Fruit fly (Drosophila melanogaster): ENCODE data around the gene Atg18b.

Gene Atg18b

dm6 chr2L:21220396-21220795 is at the start of gene Atg18b:
Gene Atg18b, minus strand, starts transcription at chr2L:21220572.
- no peak for TF ChIP-seq CG17801 (GFP tag; optimal IDR thresholded peaks at IDR 0.05; ENCODE audit: partially characterized antibody)

- TF ChIP-seq CG17801 (GFP tag; optimal IDR thresholded peaks at IDR 0.05; ENCODE audit: partially characterized antibody) = no peak
These were observed 47.8 kb upstream of the Atg18b start for dm6 chr2L:21268140-21268539.

DNA sequence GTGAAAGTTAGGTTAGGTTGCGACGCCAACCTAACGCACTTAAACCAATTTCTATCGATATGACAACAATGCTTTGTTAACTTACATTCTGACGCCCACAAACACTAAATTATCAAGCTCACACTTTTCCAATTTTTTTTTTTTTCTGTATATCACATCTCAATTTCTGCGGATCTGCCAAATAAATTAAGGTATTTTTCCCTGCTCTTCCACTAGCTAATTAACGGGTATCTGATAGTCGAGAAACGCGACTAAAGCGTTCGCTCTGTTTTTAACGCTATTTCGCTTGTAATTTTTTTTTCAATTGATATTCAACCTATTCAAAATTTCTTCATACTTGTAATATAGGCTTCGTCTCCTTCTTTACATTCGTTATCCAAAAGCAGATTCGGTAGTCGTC is 45.9 kb upstream of the Atg18b start:
- TF ChIP-seq CG17801 (GFP tag; optimal IDR thresholded peaks at IDR 0.05; ENCODE audit: partially characterized antibody) = no peak

- TF ChIP-seq CG17801 (GFP tag; optimal IDR thresholded peaks at IDR 0.05; ENCODE audit: partially characterized antibody) = peak; percentile 29
These were observed 43.2 kb upstream of the Atg18b start for dm6 chr2L:21263470-21264146.

dm6 chr2L:21262832-21263231 is 42.5 kb upstream of the Atg18b start, which contains the start of gene CG8671:
Gene CG8671, plus strand, starts transcription at chr2L:21262956.
- TF ChIP-seq CG17801 (GFP tag; optimal IDR thresholded peaks at IDR 0.05; ENCODE audit: partially characterized antibody) = no peak

- TF ChIP-seq CG17801 (GFP tag; optimal IDR thresholded peaks at IDR 0.05; ENCODE audit: partially characterized antibody) = no peak
These were observed 40.5 kb upstream of the Atg18b start for dm6 chr2L:21260869-21261268.

dm6 chr2L:21259008-21259407 is 38.6 kb upstream of the Atg18b start:
- no peak for TF ChIP-seq CG17801 (GFP tag; optimal IDR thresholded peaks at IDR 0.05; ENCODE audit: partially characterized antibody)

DNA sequence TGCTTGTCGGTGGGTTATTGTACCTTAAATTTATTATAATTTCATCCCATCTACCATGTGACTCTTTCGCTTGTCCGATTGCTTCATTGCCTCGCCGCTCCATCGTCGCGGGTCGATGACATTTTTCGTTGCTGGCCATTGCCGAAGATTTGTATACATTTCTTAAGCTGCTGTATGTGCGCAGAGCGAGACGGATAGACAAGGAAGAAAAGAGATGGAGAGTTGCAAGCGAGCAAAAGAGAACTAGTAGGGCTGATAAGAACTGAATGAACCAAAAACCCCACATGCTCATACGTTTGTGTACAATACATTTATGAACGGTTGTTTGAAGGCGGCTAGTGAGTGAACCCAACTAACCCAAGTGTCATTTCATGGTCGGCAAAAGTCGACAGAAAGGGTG is 31.4 kb upstream of the Atg18b start:
- TF ChIP-seq CG17801 (GFP tag; optimal IDR thresholded peaks at IDR 0.05; ENCODE audit: partially characterized antibody) = no peak

DNA sequence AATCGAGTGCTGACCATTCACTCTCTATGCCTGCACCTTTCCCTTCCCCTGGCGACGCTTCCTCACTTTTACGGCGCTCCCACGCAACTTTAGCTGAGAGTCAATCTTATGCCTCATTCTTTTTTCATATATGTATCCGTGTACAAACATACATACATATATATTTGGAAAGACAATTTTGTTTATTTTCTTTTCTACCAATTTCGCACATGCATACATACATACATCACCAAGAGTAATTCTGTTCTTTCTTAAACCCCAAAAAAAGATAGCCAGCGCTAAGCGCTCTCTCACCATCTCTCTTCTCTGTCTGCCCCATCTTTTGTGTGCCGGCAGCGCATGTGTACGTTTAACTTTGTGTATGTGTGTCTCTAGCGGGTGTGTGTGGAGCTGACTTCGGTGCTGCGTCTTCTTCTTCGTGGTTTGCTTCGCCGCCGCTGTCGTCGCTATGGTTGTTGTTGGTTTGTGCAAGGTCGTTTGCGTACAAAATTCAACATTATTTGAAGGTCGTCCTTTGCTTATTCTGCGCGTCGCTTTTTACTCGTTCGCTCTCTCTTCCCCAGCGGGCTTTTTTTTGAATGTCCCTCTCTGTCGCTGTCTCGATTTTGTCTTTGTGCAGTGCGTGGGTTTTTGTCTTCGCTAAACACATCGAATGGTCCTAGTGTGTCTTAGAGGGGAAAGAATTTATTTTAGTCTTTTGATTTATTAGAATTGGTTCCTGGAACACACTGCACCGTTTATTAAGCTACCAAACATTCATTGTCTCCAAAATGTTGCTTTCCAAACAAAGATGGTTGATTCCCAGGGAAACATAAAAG is 30.4 kb upstream of the Atg18b start:
- TF ChIP-seq CG17801 (GFP tag; optimal IDR thresholded peaks at IDR 0.05; ENCODE audit: partially characterized antibody) = peak; percentile 32

DNA sequence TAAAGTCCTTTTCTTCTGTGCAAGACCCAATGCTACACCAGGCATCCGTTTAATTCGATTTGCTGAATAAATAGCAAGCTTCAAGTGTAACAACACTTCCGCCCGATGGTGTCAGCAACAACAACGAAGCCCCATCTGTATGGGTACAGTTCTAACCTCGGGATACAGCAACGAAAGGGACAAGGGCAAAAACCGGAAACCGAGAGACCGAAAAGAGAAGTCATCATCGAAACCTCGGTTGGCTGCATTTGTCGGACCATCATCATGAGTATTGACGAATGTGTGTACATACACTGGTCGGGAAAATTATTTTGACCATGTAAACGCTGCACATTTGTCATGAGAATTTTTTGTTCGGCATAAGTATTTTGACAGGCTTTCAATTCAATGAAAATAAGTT is 28.5 kb upstream of the Atg18b start:
- TF ChIP-seq CG17801 (GFP tag; optimal IDR thresholded peaks at IDR 0.05; ENCODE audit: partially characterized antibody) = no peak

dm6 chr2L:21247967-21248366 is 27.6 kb upstream of the Atg18b start:
- no peak for TF ChIP-seq CG17801 (GFP tag; optimal IDR thresholded peaks at IDR 0.05; ENCODE audit: partially characterized antibody)

DNA sequence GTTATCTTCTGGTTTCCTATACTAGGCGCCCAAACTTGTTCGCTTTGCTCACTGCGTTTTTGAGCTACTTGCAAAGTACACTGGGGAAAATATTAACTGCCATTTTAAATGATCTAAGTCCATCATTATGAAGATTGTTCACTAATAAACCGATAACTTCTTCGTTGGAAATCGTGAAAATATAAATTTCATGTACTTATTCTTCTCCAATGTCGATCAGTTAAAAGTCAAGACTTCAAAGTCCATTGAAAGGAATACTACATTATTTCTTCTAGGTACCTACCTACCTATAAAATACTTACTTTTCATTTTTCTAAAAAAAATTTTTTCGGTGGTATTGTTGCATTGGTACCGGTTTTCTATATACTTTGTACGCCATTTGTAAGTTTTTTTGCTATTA is 26.3 kb upstream of the Atg18b start:
- TF ChIP-seq CG17801 (GFP tag; optimal IDR thresholded peaks at IDR 0.05; ENCODE audit: partially characterized antibody) = no peak

DNA sequence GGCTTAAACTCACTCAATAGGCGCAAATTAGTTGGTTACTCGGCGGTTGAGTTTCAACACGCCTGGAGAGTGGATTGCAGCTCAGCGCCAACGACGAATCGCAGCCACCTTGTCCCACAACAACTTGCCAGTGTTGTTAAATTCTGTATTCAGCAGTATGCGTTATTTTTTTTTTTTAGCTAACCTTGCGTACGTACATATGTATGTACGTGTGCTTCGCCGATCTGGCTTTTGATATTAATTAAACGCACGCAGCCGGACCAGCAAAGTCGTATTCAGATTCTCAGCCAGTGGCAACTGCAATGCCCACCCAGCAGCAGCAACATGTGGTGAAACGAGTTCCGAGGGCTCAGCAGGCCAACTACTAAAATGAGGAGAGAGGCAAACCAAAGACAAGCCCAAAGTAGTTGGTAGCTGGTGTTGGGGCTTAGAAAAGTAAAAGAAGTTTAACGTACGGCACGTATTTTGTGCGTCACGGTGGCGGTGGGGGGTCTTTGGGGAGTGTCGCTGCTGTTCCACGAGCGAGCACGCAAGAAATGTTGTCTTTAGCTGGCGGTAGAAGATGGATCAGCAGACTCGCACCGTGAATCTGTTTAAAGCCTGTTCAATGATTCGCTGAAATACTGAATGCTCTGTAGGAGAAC is 24.8 kb upstream of the Atg18b start:
- no peak for TF ChIP-seq CG17801 (GFP tag; optimal IDR thresholded peaks at IDR 0.05; ENCODE audit: partially characterized antibody)

- no peak for TF ChIP-seq CG17801 (GFP tag; optimal IDR thresholded peaks at IDR 0.05; ENCODE audit: partially characterized antibody)
These were observed 23.6 kb upstream of the Atg18b start for dm6 chr2L:21243964-21244466.

dm6 chr2L:21242369-21242768 is 22.0 kb upstream of the Atg18b start:
- TF ChIP-seq CG17801 (GFP tag; optimal IDR thresholded peaks at IDR 0.05; ENCODE audit: partially characterized antibody) = no peak
